Worm (Caenorhabditis elegans): ENCODE results near the gene ZK105.6.

DNA sequence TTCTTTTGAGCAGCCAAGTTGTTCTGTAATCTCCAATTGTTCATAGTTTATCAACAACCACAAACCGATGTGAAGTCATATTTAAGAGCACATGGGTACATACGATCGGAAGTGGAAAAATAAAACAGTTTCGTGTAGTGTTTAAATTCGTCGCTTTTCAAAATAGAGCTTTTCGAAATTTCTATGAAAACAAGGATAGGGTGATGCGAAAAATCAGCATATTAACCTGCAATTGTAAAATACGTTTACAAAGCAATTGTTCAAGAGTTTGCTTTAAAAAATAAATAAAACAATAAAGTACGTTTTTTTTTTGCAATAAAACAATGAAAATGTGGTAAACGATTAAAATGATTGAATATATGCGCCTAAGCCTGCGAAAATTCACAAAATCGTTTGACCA lies 1.9 kb downstream of the ZK105.6 start, which contains the start of gene ZK105.14:
- no peak for TF ChIP-seq unc-62 (GFP tag; optimal IDR thresholded peaks at IDR 0.05)
- no peak for TF ChIP-seq lsy-2 (tag; optimal IDR thresholded peaks at IDR 0.05)
- TF ChIP-seq nhr-28 (tag; optimal IDR thresholded peaks at IDR 0.05), result no peak
- TF ChIP-seq dpl-1 (GFP tag; optimal IDR thresholded peaks at IDR 0.05), result no peak
- TF ChIP-seq blmp-1 (tag; optimal IDR thresholded peaks at IDR 0.05), result no peak

Measured in whole organism, L1 larva.